Worm (Caenorhabditis elegans) whole organism, young adult: ENCODE measurements around the gene mtrr-1.

Experiments
- B0261.1 ChIP-seq: sonication (generic microtip); optimal IDR thresholded peaks from 2 replicates; lab custom pipeline; 2016; ENCODE audit warnings: mild to moderate bottlenecking, missing genetic modification characterization, moderate library complexity, missing compliant biosample characterization
- C06A6.2 ChIP-seq: fragments of 200-800 bp; sonication (Bioruptor generic); conservative IDR thresholded peaks from 2 replicates; pipeline ENCODE4 v1.3.6; 2022; ENCODE audit warnings: missing genetic modification characterization, missing compliant biosample characterization
- F10E7.11 ChIP-seq: sonication (generic microtip); optimal IDR thresholded peaks from 2 replicates; lab custom pipeline; 2017; ENCODE audit warnings: mild to moderate bottlenecking, missing genetic modification characterization, moderate library complexity, missing compliant biosample characterization
- F22D6.2 ChIP-seq: sonication (generic microtip); optimal IDR thresholded peaks from 2 replicates; lab custom pipeline; 2016; ENCODE audit warnings: mild to moderate bottlenecking, missing genetic modification characterization, missing compliant biosample characterization
- F23B12.7 ChIP-seq: sonication (generic microtip); optimal IDR thresholded peaks from 2 replicates; lab custom pipeline; 2017; ENCODE audit warnings: missing genetic modification characterization, mild to moderate bottlenecking, missing compliant biosample characterization, antibody characterized with exemption, moderate library complexity; ENCODE audit not compliant: insufficient read depth
- F33H1.4 ChIP-seq: fragments of 200-800 bp; sonication (Bioruptor generic); IDR thresholded peaks from 2 replicates; pipeline ENCODE4 v1.3.6; 2022; ENCODE audit warnings: missing genetic modification reagents, missing genetic modification characterization, missing compliant biosample characterization
- F49E8.2 ChIP-seq: sonication (generic microtip); optimal IDR thresholded peaks from 3 replicates; lab custom pipeline; 2017; ENCODE audit warnings: missing genetic modification characterization, mild to moderate bottlenecking, missing compliant biosample characterization, antibody characterized with exemption, moderate library complexity; ENCODE audit not compliant: insufficient read depth
- F57C9.4 ChIP-seq: sonication (generic microtip); optimal IDR thresholded peaks from 2 replicates; lab custom pipeline; 2017; ENCODE audit warnings: mild to moderate bottlenecking, missing genetic modification characterization, missing compliant biosample characterization
- K11D2.4 ChIP-seq: fragments of 200-800 bp; sonication (Bioruptor generic); IDR thresholded peaks from 2 replicates; pipeline ENCODE4 v1.3.6; 2022; ENCODE audit warnings: missing genetic modification reagents, missing genetic modification characterization, missing compliant biosample characterization
- Y53F4B.3 ChIP-seq: fragments of 200-800 bp; sonication (Bioruptor generic); IDR thresholded peaks from 2 replicates; pipeline ENCODE4 v1.3.6; 2022; ENCODE audit warnings: missing genetic modification reagents, missing genetic modification characterization, missing compliant biosample characterization
- Y67H2A.10 ChIP-seq: fragments of 200-800 bp; sonication (Bioruptor generic); conservative IDR thresholded peaks from 2 replicates; pipeline ENCODE4 v1.3.6; 2022; ENCODE audit warnings: missing genetic modification reagents, missing genetic modification characterization, missing compliant biosample characterization
- Y79H2A.3 ChIP-seq: fragments of 200-800 bp; sonication (Bioruptor generic); conservative IDR thresholded peaks from 2 replicates; pipeline ENCODE4 v1.3.6; 2022; ENCODE audit warnings: missing genetic modification reagents, missing genetic modification characterization, missing compliant biosample characterization
- Y95B8A.8 ChIP-seq: fragments of 200-800 bp; sonication (Bioruptor generic); IDR thresholded peaks from 2 replicates; pipeline ENCODE4 v1.3.6; 2022; ENCODE audit warnings: missing genetic modification reagents, missing genetic modification characterization, missing compliant biosample characterization
- akir-1 ChIP-seq: fragments of 200-800 bp; sonication (Bioruptor generic); optimal IDR thresholded peaks from 2 replicates; lab custom pipeline; 2018; ENCODE audit warnings: mild to moderate bottlenecking, missing genetic modification characterization, moderate library complexity, missing compliant biosample characterization
- ama-1 ChIP-seq, 3 experiments: fragments of 150-350 bp in 1 of 3; sonication (generic microtip) in 2 of 3; optimal IDR thresholded peaks; 2 replicates each; lab custom pipeline; 2014 to 2018; ENCODE audit warnings: missing biosample characterization in 2 of 3, missing genetic modification characterization in 2 of 3, missing genetic modification reagents in 2 of 3
- aptf-2 ChIP-seq: fragments of 200-800 bp; sonication (Bioruptor generic); conservative IDR thresholded peaks from 2 replicates; pipeline ENCODE4 v1.3.6; 2022; ENCODE audit warnings: missing genetic modification reagents, missing genetic modification characterization, missing compliant biosample characterization
- attf-3 ChIP-seq: fragments of 200-800 bp; sonication (Bioruptor generic); conservative IDR thresholded peaks from 2 replicates; pipeline ENCODE4 v1.3.6; 2022; ENCODE audit warnings: missing genetic modification reagents, missing genetic modification characterization, missing compliant biosample characterization
- attf-5 ChIP-seq: fragments of 200-800 bp; sonication (Bioruptor generic); optimal IDR thresholded peaks from 2 replicates; lab custom pipeline; 2018; ENCODE audit warnings: mild to moderate bottlenecking, missing genetic modification characterization, missing compliant biosample characterization
- attf-6 ChIP-seq: fragments of 200-800 bp; sonication (Bioruptor generic); IDR thresholded peaks from 2 replicates; pipeline ENCODE4 v1.3.6; 2022; ENCODE audit warnings: missing genetic modification reagents, missing genetic modification characterization, missing compliant biosample characterization
- bed-2 ChIP-seq: fragments of 200-800 bp; sonication (Bioruptor generic); IDR thresholded peaks from 2 replicates; pipeline ENCODE4 v1.3.6; 2022; ENCODE audit warnings: missing genetic modification reagents, missing genetic modification characterization, missing compliant biosample characterization
- ccch-3 ChIP-seq: fragments of 200-800 bp; sonication (Bioruptor generic); optimal IDR thresholded peaks from 2 replicates; lab custom pipeline; 2018; ENCODE audit warnings: mild to moderate bottlenecking, missing genetic modification characterization, missing compliant biosample characterization
- ceh-40 ChIP-seq: fragments of 200-800 bp; sonication (Bioruptor generic); IDR thresholded peaks from 2 replicates; pipeline ENCODE4 v1.3.6; 2022; ENCODE audit warnings: missing genetic modification characterization, missing compliant biosample characterization
- chd-7 ChIP-seq: sonication (generic microtip); optimal IDR thresholded peaks from 2 replicates; lab custom pipeline; 2016; ENCODE audit warnings: mild to moderate bottlenecking, missing genetic modification characterization, moderate library complexity, missing compliant biosample characterization
- die-1 ChIP-seq: sonication (generic microtip); optimal IDR thresholded peaks from 2 replicates; lab custom pipeline; 2016; ENCODE audit warnings: missing genotype, mild to moderate bottlenecking, missing genetic modification characterization, missing compliant biosample characterization
- dpl-1 ChIP-seq: fragments of 150-350 bp; optimal IDR thresholded peaks from 2 replicates; lab custom pipeline; 2014; ENCODE audit warnings: missing biosample characterization, missing genetic modification reagents, missing genetic modification characterization
- egl-44 ChIP-seq: fragments of 200-800 bp; sonication (Bioruptor generic); IDR thresholded peaks from 2 replicates; pipeline ENCODE4 v1.3.6; 2022; ENCODE audit warnings: missing genetic modification reagents, missing genetic modification characterization, missing compliant biosample characterization
- ekl-4 ChIP-seq: fragments of 200-800 bp; sonication (Bioruptor generic); IDR thresholded peaks from 2 replicates; pipeline ENCODE4 v1.3.6; 2022; ENCODE audit warnings: missing genetic modification reagents, missing genetic modification characterization, missing compliant biosample characterization
- fkh-3 ChIP-seq: sonication (generic microtip); optimal IDR thresholded peaks from 2 replicates; lab custom pipeline; 2016; ENCODE audit warnings: mild to moderate bottlenecking, missing genetic modification characterization, missing compliant biosample characterization
- him-1 ChIP-seq: sonication (generic microtip); optimal IDR thresholded peaks from 2 replicates; lab custom pipeline; 2016; ENCODE audit warnings: missing genotype, missing genetic modification reagents, missing genetic modification characterization, missing compliant biosample characterization
- hlh-26 ChIP-seq: fragments of 200-800 bp; sonication (Bioruptor generic); conservative IDR thresholded peaks from 2 replicates; pipeline ENCODE4 v1.3.6; 2022; ENCODE audit warnings: missing genetic modification reagents, missing genetic modification characterization, missing compliant biosample characterization
- hsf-1 ChIP-seq: fragments of 200-800 bp; sonication (Bioruptor generic); IDR thresholded peaks from 2 replicates; pipeline ENCODE4 v1.3.6; 2022; ENCODE audit warnings: missing genetic modification reagents, missing genetic modification characterization, missing compliant biosample characterization
- let-607 ChIP-seq, 2 experiments: fragments of 200-800 bp in 1 of 2; sonication (Bioruptor generic) in 1 of 2; sonication (generic microtip) in 1 of 2; optimal IDR thresholded peaks; 2 replicates each; lab custom pipeline; 2016 to 2018; ENCODE audit warnings: mild to moderate bottlenecking in 2 of 2, missing compliant biosample characterization in 2 of 2, missing genetic modification characterization in 2 of 2, moderate library complexity in 2 of 2, missing genotype in 1 of 2
- lin-26 ChIP-seq: fragments of 200-800 bp; sonication (Bioruptor generic); IDR thresholded peaks from 2 replicates; pipeline ENCODE4 v1.3.6; 2022; ENCODE audit warnings: missing genetic modification reagents, missing genetic modification characterization, missing compliant biosample characterization
- lin-35 ChIP-seq, 3 experiments: fragments of 150-350 bp in 2 of 3; sonication (generic microtip) in 1 of 3; optimal IDR thresholded peaks; 2 replicates each; lab custom pipeline; 2014 to 2018; ENCODE audit warnings: missing biosample characterization in 3 of 3, missing genetic modification characterization in 3 of 3, missing genetic modification reagents in 3 of 3
- lin-40 ChIP-seq: sonication (generic microtip); optimal IDR thresholded peaks from 2 replicates; lab custom pipeline; 2016; ENCODE audit warnings: missing genetic modification characterization, mild to moderate bottlenecking, missing compliant biosample characterization, missing genotype, missing genetic modification reagents
- lir-1 ChIP-seq: fragments of 200-800 bp; sonication (Bioruptor generic); conservative IDR thresholded peaks from 2 replicates; pipeline ENCODE4 v1.3.6; 2022; ENCODE audit warnings: missing genetic modification reagents, missing genetic modification characterization, missing compliant biosample characterization
- madf-8 ChIP-seq: fragments of 200-800 bp; sonication (Bioruptor generic); conservative IDR thresholded peaks from 2 replicates; pipeline ENCODE4 v1.3.6; 2022; ENCODE audit warnings: missing genetic modification reagents, missing genetic modification characterization, missing compliant biosample characterization
- mcd-1 ChIP-seq: fragments of 200-800 bp; sonication (Bioruptor generic); IDR thresholded peaks from 2 replicates; pipeline ENCODE4 v1.3.6; 2022; ENCODE audit warnings: missing genetic modification reagents, missing genetic modification characterization, missing compliant biosample characterization
- mel-28 ChIP-seq: sonication (generic microtip); optimal IDR thresholded peaks from 2 replicates; lab custom pipeline; 2016; ENCODE audit warnings: borderline replicate concordance, mild to moderate bottlenecking, missing genetic modification characterization, missing compliant biosample characterization
- mxl-1 ChIP-seq: sonication (generic microtip); optimal IDR thresholded peaks from 2 replicates; lab custom pipeline; 2016; ENCODE audit warnings: missing genetic modification characterization, missing compliant biosample characterization
- nhr-90 ChIP-seq: sonication (generic microtip); optimal IDR thresholded peaks from 2 replicates; lab custom pipeline; 2016; ENCODE audit warnings: missing genotype, mild to moderate bottlenecking, missing genetic modification characterization, missing compliant biosample characterization
- rcor-1 ChIP-seq: fragments of 200-800 bp; sonication (Bioruptor generic); IDR thresholded peaks from 2 replicates; pipeline ENCODE4 v1.3.6; 2022; ENCODE audit warnings: missing genetic modification reagents, missing genetic modification characterization, missing compliant biosample characterization
- rec-8 ChIP-seq, 2 experiments: sonication (generic microtip); optimal IDR thresholded peaks; 2 replicates each; lab custom pipeline; 2016; ENCODE audit warnings: mild to moderate bottlenecking in 2 of 2, missing genetic modification characterization in 2 of 2, missing genetic modification reagents in 2 of 2, missing genotype in 2 of 2, missing biosample characterization in 1 of 2, missing compliant biosample characterization in 1 of 2, moderate library complexity in 1 of 2
- rpc-1 ChIP-seq, 2 experiments: fragments of 150-350 bp in 1 of 2; sonication (generic microtip) in 1 of 2; optimal IDR thresholded peaks; 2 replicates each; lab custom pipeline; 2014 to 2018; ENCODE audit warnings: missing biosample characterization in 1 of 2, missing genetic modification characterization in 1 of 2, missing genetic modification reagents in 1 of 2, missing genotype in 1 of 2
- sdz-38 ChIP-seq: sonication (generic microtip); optimal IDR thresholded peaks from 2 replicates; lab custom pipeline; 2016; ENCODE audit warnings: missing genotype, missing genetic modification characterization, missing compliant biosample characterization
- somi-1 ChIP-seq: fragments of 200-800 bp; sonication (Bioruptor generic); optimal IDR thresholded peaks from 2 replicates; lab custom pipeline; 2018; ENCODE audit warnings: mild to moderate bottlenecking, missing genetic modification characterization, missing compliant biosample characterization

mtrr-1 gene

ce11 chrII:9272942-9273341 is 12.8 kb upstream of the mtrr-1 start, which contains the start of gene C01G6.4:
Gene C01G6.4, minus strand, starts transcription at chrII:9273042.
- no peak for TF ChIP-seq attf-6 (GFP tag; lab: Robert Waterston, UW)
- no peak for TF ChIP-seq F23B12.7
- TF ChIP-seq dpl-1 (GFP tag; lab: Kevin White, UChicago): no peak
- TF ChIP-seq ccch-3: no peak
- no peak for TF ChIP-seq madf-8

- no peak for TF ChIP-seq mel-28
- peak; percentile 71 for TF ChIP-seq lin-26 (GFP tag; lab: Robert Waterston, UW)
- peak; percentile 72 for TF ChIP-seq ekl-4 (GFP tag; lab: Robert Waterston, UW)
- no peak for TF ChIP-seq hlh-26
- no peak for TF ChIP-seq rec-8 (tag; optimal IDR thresholded peaks at IDR 0.05; lab: Kevin White, UChicago)
- 0 out of 2 replicates have a peak, but pooled peaks have one; percentile 36 for TF ChIP-seq attf-3 (GFP tag; lab: Robert Waterston, UW)
- no peak for TF ChIP-seq F49E8.2 (tag; lab: Kevin White, UChicago)
- TF ChIP-seq ceh-40 (GFP tag; lab: Robert Waterston, UW): no peak
- no peak for TF ChIP-seq Y53F4B.3 (GFP tag; lab: Robert Waterston, UW)
- no peak for TF ChIP-seq sdz-38
- no peak for TF ChIP-seq die-1 (tag; lab: Kevin White, UChicago)
- TF ChIP-seq lin-35 (GFP tag; optimal IDR thresholded peaks at IDR 0.05; lab: Kevin White, UChicago): peak in 1 of 3 experiments; percentile 65
- no peak for TF ChIP-seq hsf-1 (GFP tag; lab: Robert Waterston, UW)
- no peak for TF ChIP-seq F57C9.4 (tag; lab: Kevin White, UChicago)
- no peak for TF ChIP-seq him-1
- TF ChIP-seq madf-8: no peak
- no peak for TF ChIP-seq F33H1.4
- peak; percentile 59 for TF ChIP-seq mcd-1 (GFP tag; lab: Robert Waterston, UW)
- TF ChIP-seq attf-5: peak; percentile 83
- TF ChIP-seq aptf-2 (GFP tag; lab: Robert Waterston, UW): no peak
- peak; percentile 82 for TF ChIP-seq chd-7 (tag; lab: Kevin White, UChicago)
- TF ChIP-seq bed-2 (GFP tag; lab: Robert Waterston, UW): no peak
- TF ChIP-seq F10E7.11 (tag; lab: Kevin White, UChicago): no peak
- TF ChIP-seq rpc-1 (optimal IDR thresholded peaks at IDR 0.05; lab: Kevin White, UChicago): no peak
- TF ChIP-seq rpc-1 (tag; optimal IDR thresholded peaks at IDR 0.05; lab: Kevin White, UChicago): no peak
- peak; percentile 44 for TF ChIP-seq F22D6.2
- no peak for TF ChIP-seq Y67H2A.10 (GFP tag; lab: Robert Waterston, UW)
- no peak; the same call in 1 of the 2 replicates for TF ChIP-seq egl-44 (GFP tag; lab: Robert Waterston, UW)
- TF ChIP-seq let-607 (tag; optimal IDR thresholded peaks at IDR 0.05; lab: Kevin White, UChicago): peak; percentile 35 to 57
- no peak for TF ChIP-seq B0261.1
- peak; percentile 70; the same call in 1 of the 2 replicates for TF ChIP-seq K11D2.4 (GFP tag; lab: Robert Waterston, UW)
- TF ChIP-seq lir-1 (GFP tag; lab: Robert Waterston, UW): peak; percentile 51; the same call in 1 of the 2 replicates
- no peak for TF ChIP-seq fkh-3
- no peak for TF ChIP-seq mxl-1 (tag; lab: Kevin White, UChicago)
- 0 out of 2 replicates have a peak, but pooled peaks have one; percentile 47 for TF ChIP-seq C06A6.2 (GFP tag; lab: Robert Waterston, UW)
- no peak for TF ChIP-seq rcor-1 (GFP tag; lab: Robert Waterston, UW)
- TF ChIP-seq akir-1: no peak
- TF ChIP-seq Y95B8A.8 (GFP tag; lab: Robert Waterston, UW): 0 out of 2 replicates have a peak, but pooled peaks have one; percentile 17
- no peak for TF ChIP-seq ama-1 (optimal IDR thresholded peaks at IDR 0.05; lab: Kevin White, UChicago)
- TF ChIP-seq ama-1 (GFP tag; optimal IDR thresholded peaks at IDR 0.05; lab: Kevin White, UChicago): no peak
- TF ChIP-seq somi-1 (GFP tag; lab: Kevin White, UChicago): peak; percentile 75
- peak; percentile 88 for TF ChIP-seq lin-40 (tag; lab: Kevin White, UChicago)
- no peak for TF ChIP-seq Y79H2A.3
- TF ChIP-seq nhr-90 (tag; lab: Kevin White, UChicago): peak; percentile 1
Observed at ce11 chrII:9273984-9274383, 11.8 kb upstream of the mtrr-1 start.
